Worm (Caenorhabditis elegans): Measurements from ENCODE around the gene F47B8.1.

ce11 chrV:14279777-14280176, 34.4 kb downstream of the F47B8.1 start, which contains the start of gene srt-33:
- TF ChIP-seq egl-27 (tag; optimal IDR thresholded peaks at IDR 0.05) (no peak), pag-3 (tag; optimal IDR thresholded peaks at IDR 0.05; ENCODE audit: borderline replicate concordance, insufficient read depth) (no peak), aly-2 (tag; optimal IDR thresholded peaks at IDR 0.05) (no peak), lin-13 (GFP tag; optimal IDR thresholded peaks at IDR 0.05) (no peak), ama-1 (optimal IDR thresholded peaks at IDR 0.05) (no peak), nhr-19 (GFP tag; conservative IDR thresholded peaks at IDR 0.05) (no peak), unc-30 (tag; optimal IDR thresholded peaks at IDR 0.05) (no peak), C16A3.4 (tag; optimal IDR thresholded peaks at IDR 0.05) (no peak), nhr-28 (tag; optimal IDR thresholded peaks at IDR 0.05) (no peak), unc-86 (tag; optimal IDR thresholded peaks at IDR 0.05) (no peak), hlh-4 (tag; optimal IDR thresholded peaks at IDR 0.05) (no peak), mdl-1 (tag; optimal IDR thresholded peaks at IDR 0.05) (no peak)
